Fruit fly (Drosophila melanogaster): Measurements from ENCODE around the gene whe.

Gene whe

DNA sequence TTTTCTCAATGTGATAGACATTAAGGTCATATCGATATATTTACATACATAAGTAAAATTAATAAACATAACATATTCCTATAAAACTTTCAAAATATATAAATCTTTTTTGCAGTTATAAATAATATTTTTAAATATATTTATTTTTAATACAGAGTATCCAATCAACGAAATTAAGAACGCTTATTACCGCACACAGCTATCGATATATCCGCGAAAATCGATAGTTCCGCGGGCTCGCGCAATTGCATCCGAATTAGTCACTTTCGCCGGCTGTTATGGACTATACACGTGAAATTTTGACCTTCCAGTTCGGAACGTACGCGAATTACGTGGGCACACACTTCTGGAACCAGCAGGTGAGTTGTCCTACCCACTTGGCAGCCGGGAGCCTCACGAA is 13.8 kb downstream of the whe start, which contains the start of gene mst (continued):
- TF ChIP-seq Camta (GFP tag; optimal IDR thresholded peaks at IDR 0.05) (no peak), TFAM (GFP tag; optimal IDR thresholded peaks at IDR 0.05) (no peak), Hr78 (GFP tag; optimal IDR thresholded peaks at IDR 0.05) (no peak), tin (GFP tag; optimal IDR thresholded peaks at IDR 0.05) (no peak), sna (GFP tag; IDR thresholded peaks at IDR 0.05; ENCODE audit: partially characterized antibody) (peak; percentile 73; the same call in 1 of the 2 replicates), CG10543 (GFP tag; optimal IDR thresholded peaks at IDR 0.05) (no peak), D19A (tag; optimal IDR thresholded peaks at IDR 0.05) (peak; percentile 53), CG8089 (GFP tag; optimal IDR thresholded peaks at IDR 0.05) (no peak), amos (GFP tag; IDR thresholded peaks at IDR 0.05; ENCODE audit: partially characterized antibody) (peak; percentile 62), CTCF (GFP tag; optimal IDR thresholded peaks at IDR 0.05) (no peak), nmo (GFP tag; optimal IDR thresholded peaks at IDR 0.05) (no peak), CG16813 (GFP tag; IDR thresholded peaks at IDR 0.05; ENCODE audit: partially characterized antibody) (peak; percentile 62), Abd-B (GFP tag; optimal IDR thresholded peaks at IDR 0.05) (no peak), CG7372 (GFP tag; IDR thresholded peaks at IDR 0.05) (no peak), CG9876 (GFP tag; optimal IDR thresholded peaks at IDR 0.05) (no peak), Trl (optimal IDR thresholded peaks at IDR 0.05) (no peak), Trl (GFP tag; optimal IDR thresholded peaks at IDR 0.05) (no peak), PHDP (tag; optimal IDR thresholded peaks at IDR 0.05) (no peak), grau (tag; optimal IDR thresholded peaks at IDR 0.05) (no peak), jing (GFP tag; optimal IDR thresholded peaks at IDR 0.05) (no peak), CG8388 (GFP tag; optimal IDR thresholded peaks at IDR 0.05) (no peak), NfI (GFP tag; optimal IDR thresholded peaks at IDR 0.05) (no peak), emc (GFP tag; optimal IDR thresholded peaks at IDR 0.05) (no peak), Scr (GFP tag; IDR thresholded peaks at IDR 0.05; ENCODE audit: partially characterized antibody) (peak; percentile 75), ranshi (GFP tag; IDR thresholded peaks at IDR 0.05) (no peak), otp (GFP tag; IDR thresholded peaks at IDR 0.05) (no peak), CrebB (tag; optimal IDR thresholded peaks at IDR 0.05) (no peak), tna (GFP tag; IDR thresholded peaks at IDR 0.05; ENCODE audit: partially characterized antibody) (no peak), slp2 (GFP tag; optimal IDR thresholded peaks at IDR 0.05) (no peak), gsb (GFP tag; IDR thresholded peaks at IDR 0.05) (no peak), HmgZ (tag; optimal IDR thresholded peaks at IDR 0.05) (no peak), Hey (tag; optimal IDR thresholded peaks at IDR 0.05) (no peak), CG12236 (GFP tag; optimal IDR thresholded peaks at IDR 0.05) (no peak), HLH3B (GFP tag; IDR thresholded peaks at IDR 0.05) (no peak), sens (GFP tag) (no peak), nerfin-1 (tag; optimal IDR thresholded peaks at IDR 0.05) (no peak), CG1602 (GFP tag; optimal IDR thresholded peaks at IDR 0.05) (no peak), sens-2 (GFP tag; IDR thresholded peaks at IDR 0.05) (no peak), knrl (GFP tag; IDR thresholded peaks at IDR 0.05; ENCODE audit: partially characterized antibody) (peak; percentile 60; the same call in 2 of the 3 replicates), CG2129 (GFP tag; IDR thresholded peaks at IDR 0.05; ENCODE audit: partially characterized antibody) (0 out of 2 replicates have a peak, but pooled peaks have one; percentile 32), caup (GFP tag; optimal IDR thresholded peaks at IDR 0.05; ENCODE audit: severe bottlenecking) (no peak), BEAF-32 (GFP tag; optimal IDR thresholded peaks at IDR 0.05) (peak; percentile 59), CG3065 (GFP tag; optimal IDR thresholded peaks at IDR 0.05) (no peak), bcd (GFP tag; optimal IDR thresholded peaks at IDR 0.05) (no peak), CG9727 (GFP tag; optimal IDR thresholded peaks at IDR 0.05) (no peak), CG11398 (GFP tag; optimal IDR thresholded peaks at IDR 0.05) (no peak), fd102C (GFP tag; optimal IDR thresholded peaks at IDR 0.05) (no peak), Dref (GFP tag; IDR thresholded peaks at IDR 0.05) (peak; percentile 64), ci (GFP tag; IDR thresholded peaks at IDR 0.05) (no peak), mld (GFP tag; IDR thresholded peaks at IDR 0.05; ENCODE audit: partially characterized antibody) (no peak), pzg (GFP tag; optimal IDR thresholded peaks at IDR 0.05) (no peak)

All from whole organism, embryonic.